Worm (Caenorhabditis elegans): ENCODE measurements around the gene clec-213.

Gene clec-213

ce11 chrV:7637801-7638200, 32.8 kb downstream of the clec-213 start, which contains the start of gene clec-45:
TSS of gene clec-45 (plus strand) at chrV:7638101.
- TF ChIP-seq egl-27 (tag; optimal IDR thresholded peaks at IDR 0.05) (no peak), efl-1 (optimal IDR thresholded peaks at IDR 0.05) (no peak), efl-1 (GFP tag; optimal IDR thresholded peaks at IDR 0.05 in 1 of 2) (no peak), lin-15B (tag; optimal IDR thresholded peaks at IDR 0.05) (no peak), ceh-63 (GFP tag; optimal IDR thresholded peaks at IDR 0.05) (no peak), sptf-1 (tag; optimal IDR thresholded peaks at IDR 0.05) (no peak)

ce11 chrV:7639356-7639755, 34.4 kb downstream of the clec-213 start:
- TF ChIP-seq fos-1 (tag; optimal IDR thresholded peaks at IDR 0.05) (no peak), unc-86 (tag; optimal IDR thresholded peaks at IDR 0.05) (no peak), egl-13 (tag; optimal IDR thresholded peaks at IDR 0.05) (no peak), lsy-2 (tag; optimal IDR thresholded peaks at IDR 0.05) (no peak)

- TF ChIP-seq hpl-2 (GFP tag; optimal IDR thresholded peaks at IDR 0.05) (no peak), unc-62 (GFP tag; optimal IDR thresholded peaks at IDR 0.05) (no peak), C04F5.9 (tag; optimal IDR thresholded peaks at IDR 0.05) (no peak), ceh-90 (tag; optimal IDR thresholded peaks at IDR 0.05) (no peak), mep-1 (tag; optimal IDR thresholded peaks at IDR 0.05) (no peak), tlp-1 (tag; optimal IDR thresholded peaks at IDR 0.05) (no peak), nhr-77 (tag; optimal IDR thresholded peaks at IDR 0.05) (no peak), zag-1 (tag; optimal IDR thresholded peaks at IDR 0.05) (no peak), vab-15 (tag; optimal IDR thresholded peaks at IDR 0.05) (no peak), ces-1 (GFP tag; optimal IDR thresholded peaks at IDR 0.05) (no peak), sox-4 (tag; optimal IDR thresholded peaks at IDR 0.05) (no peak), snu-23 (GFP tag; optimal IDR thresholded peaks at IDR 0.05) (no peak), nhr-12 (tag; optimal IDR thresholded peaks at IDR 0.05) (no peak), fkh-10 (GFP tag; optimal IDR thresholded peaks at IDR 0.05) (no peak), swsn-7 (tag; optimal IDR thresholded peaks at IDR 0.05) (no peak), ceh-8 (GFP tag; optimal IDR thresholded peaks at IDR 0.05) (no peak), dpl-1 (GFP tag; optimal IDR thresholded peaks at IDR 0.05) (no peak), fkh-8 (tag; optimal IDR thresholded peaks at IDR 0.05) (no peak)
Observed at ce11 chrV:7639787-7640186, 34.8 kb downstream of the clec-213 start, which contains the start of gene F07C4.10. TSS of gene F07C4.10 (minus strand) at chrV:7639887.

- TF ChIP-seq hpl-2 (GFP tag; optimal IDR thresholded peaks at IDR 0.05) (no peak), sup-37 (GFP tag; optimal IDR thresholded peaks at IDR 0.05) (no peak), jun-1 (tag; optimal IDR thresholded peaks at IDR 0.05) (no peak), nhr-71 (tag; optimal IDR thresholded peaks at IDR 0.05) (no peak), lin-39 (tag; optimal IDR thresholded peaks at IDR 0.05) (no peak), elt-2 (tag; optimal IDR thresholded peaks at IDR 0.05) (no peak), lin-14 (GFP tag; optimal IDR thresholded peaks at IDR 0.05) (no peak), rnt-1 (tag; optimal IDR thresholded peaks at IDR 0.05) (no peak), efl-1 (optimal IDR thresholded peaks at IDR 0.05) (no peak), efl-1 (GFP tag; optimal IDR thresholded peaks at IDR 0.05 in 1 of 2) (no peak), lsy-2 (tag; optimal IDR thresholded peaks at IDR 0.05) (no peak), C34B4.2 (tag; optimal IDR thresholded peaks at IDR 0.05) (no peak), unc-86 (tag; optimal IDR thresholded peaks at IDR 0.05) (no peak), C04F5.9 (tag; optimal IDR thresholded peaks at IDR 0.05) (no peak), grh-1 (GFP tag; IDR thresholded peaks at IDR 0.05) (no peak), fkh-8 (tag; optimal IDR thresholded peaks at IDR 0.05) (no peak), ceh-8 (GFP tag; optimal IDR thresholded peaks at IDR 0.05) (no peak), mep-1 (tag; optimal IDR thresholded peaks at IDR 0.05) (no peak)
Observed at ce11 chrV:7641718-7642117, 36.8 kb downstream of the clec-213 start.

All from whole organism, L1 larva.